Worm (Caenorhabditis elegans) whole organism, young adult: ENCODE results near the gene C04E12.4.

Experiments
- ama-1 ChIP-seq, 3 experiments: fragments of 150-350 bp in 1 of 3; sonication (generic microtip) in 2 of 3; optimal IDR thresholded peaks; 2 replicates each; lab custom pipeline; 2014 to 2018; ENCODE audit warnings: missing biosample characterization in 2 of 3, missing genetic modification characterization in 2 of 3, missing genetic modification reagents in 2 of 3
- egl-44 ChIP-seq: fragments of 200-800 bp; sonication (Bioruptor generic); IDR thresholded peaks from 2 replicates; pipeline ENCODE4 v1.3.6; 2022; ENCODE audit warnings: missing genetic modification reagents, missing genetic modification characterization, missing compliant biosample characterization
- lin-35 ChIP-seq, 3 experiments: fragments of 150-350 bp in 2 of 3; sonication (generic microtip) in 1 of 3; optimal IDR thresholded peaks; 2 replicates each; lab custom pipeline; 2014 to 2018; ENCODE audit warnings: missing biosample characterization in 3 of 3, missing genetic modification characterization in 3 of 3, missing genetic modification reagents in 3 of 3
- mel-28 ChIP-seq: sonication (generic microtip); optimal IDR thresholded peaks from 2 replicates; lab custom pipeline; 2016; ENCODE audit warnings: borderline replicate concordance, mild to moderate bottlenecking, missing genetic modification characterization, missing compliant biosample characterization
- snpc-1.1 ChIP-seq: sonication (generic microtip); optimal IDR thresholded peaks from 2 replicates; lab custom pipeline; 2017; ENCODE audit warnings: missing genetic modification characterization, mild to moderate bottlenecking, missing compliant biosample characterization, antibody characterized with exemption, moderate library complexity, missing genotype, missing genetic modification reagents; ENCODE audit not compliant: insufficient read depth
- snpc-3.4 ChIP-seq: sonication (generic microtip); optimal IDR thresholded peaks from 2 replicates; lab custom pipeline; 2017; ENCODE audit warnings: missing genetic modification characterization, mild to moderate bottlenecking, missing compliant biosample characterization, antibody characterized with exemption, moderate library complexity, missing genotype, missing genetic modification reagents

- TF ChIP-seq lin-35 (GFP tag; optimal IDR thresholded peaks at IDR 0.05; lab: Kevin White, UChicago), result no peak
- no peak for TF ChIP-seq snpc-1.1
- TF ChIP-seq ama-1 (optimal IDR thresholded peaks at IDR 0.05; lab: Kevin White, UChicago), result no peak
- TF ChIP-seq ama-1 (GFP tag; optimal IDR thresholded peaks at IDR 0.05; lab: Kevin White, UChicago), result no peak
- no peak for TF ChIP-seq egl-44 (GFP tag; lab: Robert Waterston, UW)
- no peak for TF ChIP-seq snpc-3.4 (tag; lab: Kevin White, UChicago)
- TF ChIP-seq mel-28 (tag; lab: Kevin White, UChicago), result no peak
Observed at ce11 chrV:3320005-3320404, 42.6 kb upstream of the C04E12.4 start, which contains the start of gene F35F10.14.
